Fruit fly (Drosophila melanogaster): ENCODE data around the gene CG8852.

DNA sequence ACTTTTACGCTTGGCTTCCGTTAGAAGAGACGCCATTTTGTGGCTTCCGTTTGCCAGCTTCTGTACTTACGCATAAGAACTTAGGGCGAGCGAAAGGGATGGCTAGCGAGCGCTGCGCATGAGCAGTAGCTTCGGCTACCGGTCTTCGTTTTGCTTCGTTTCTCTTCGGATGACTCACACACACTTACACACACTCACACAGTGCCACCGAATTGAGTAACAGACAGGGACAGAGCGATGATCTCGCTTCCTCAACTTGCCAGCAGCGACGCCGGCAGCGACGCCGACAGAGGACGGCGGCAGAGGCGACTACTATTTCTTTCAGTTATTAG, 14.4 kb downstream of the CG8852 start:
- TF ChIP-seq CG8478 (optimal IDR thresholded peaks at IDR 0.05): no peak
- TF ChIP-seq CTCF (optimal IDR thresholded peaks at IDR 0.05): peak; percentile 22 to 44
